Worm (Caenorhabditis elegans) whole organism, L3 larva: ENCODE measurements around the gene Y46G5A.29.

Source experiments
- R02D3.7 ChIP-seq: fragments of 150-350 bp; optimal IDR thresholded peaks from 2 replicates; lab custom pipeline; 2014; ENCODE audit warnings: missing biosample characterization, missing genetic modification characterization
- ama-1 ChIP-seq: fragments of 150-350 bp; optimal IDR thresholded peaks from 2 replicates; lab custom pipeline; 2018
- elt-3 ChIP-seq, 3 experiments: fragments of 150-350 bp in 1 of 3; sonication (generic microtip) in 2 of 3; optimal IDR thresholded peaks; 2 replicates in 2 of 3; 4 replicates in 1 of 3; lab custom pipeline; 2014 to 2017; ENCODE audit warnings: missing biosample characterization in 3 of 3, missing genetic modification characterization in 3 of 3
- fkh-2 ChIP-seq: fragments of 150-350 bp; optimal IDR thresholded peaks from 2 replicates; lab custom pipeline; 2014; ENCODE audit warnings: missing biosample characterization, missing genetic modification reagents, missing genetic modification characterization
- snpc-4 ChIP-seq: fragments of 150-350 bp; optimal IDR thresholded peaks from 2 replicates; lab custom pipeline; 2014; ENCODE audit warnings: missing biosample characterization, missing genetic modification characterization
- ztf-11 ChIP-seq: fragments of 150-350 bp; optimal IDR thresholded peaks from 2 replicates; lab custom pipeline; 2014; ENCODE audit warnings: missing biosample characterization, missing genetic modification characterization

DNA sequence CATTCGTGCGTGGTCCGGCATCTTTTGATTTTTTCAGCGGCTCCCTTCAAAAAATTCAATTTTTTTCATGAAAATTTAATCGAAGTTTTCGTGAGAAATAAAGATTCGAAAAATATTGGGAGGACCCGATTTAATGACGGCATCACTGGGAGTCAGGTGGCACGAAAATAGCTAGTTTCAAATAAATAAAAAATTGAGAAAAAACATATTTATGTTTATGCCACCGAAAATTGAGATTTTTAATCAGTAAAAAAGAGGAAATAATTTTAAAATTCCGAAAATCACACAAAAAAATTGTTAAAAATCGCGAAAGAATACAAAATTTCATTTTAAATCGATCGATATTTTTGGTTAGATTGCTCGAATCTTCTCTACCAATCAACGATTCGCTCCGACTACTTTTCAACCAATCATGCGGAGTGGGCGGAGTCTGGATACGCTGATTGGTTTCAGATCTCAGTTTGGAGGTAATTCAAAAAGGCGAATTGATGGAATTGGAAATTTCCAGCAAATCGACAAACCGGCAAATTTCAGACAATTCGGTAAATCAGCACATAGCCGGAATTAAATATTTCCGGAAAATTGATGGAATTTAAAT lies 22.2 kb downstream of the Y46G5A.29 start, which contains the start of gene gsy-1:
- no peak for TF ChIP-seq snpc-4 (tag; lab: Kevin White, UChicago)
- TF ChIP-seq fkh-2: no peak
- TF ChIP-seq ztf-11 (tag; lab: Kevin White, UChicago): no peak
- no peak for TF ChIP-seq elt-3 (tag; optimal IDR thresholded peaks at IDR 0.05; lab: Kevin White, UChicago)
- no peak for TF ChIP-seq R02D3.7 (tag; lab: Kevin White, UChicago)
- no peak for TF ChIP-seq ama-1
